Comparison of ENCODE assay signal across 1 fruit fly cellular context in genomic region chr3R:14041036-14041435, dm6.
TF ChIP-seq lines count a peak whose summit lies in the region.

No protein-coding gene starts in this region.

TF ChIP-seq in whole organism, embryonic, 481 proteins besides CTCF, POLR2A, EP300 and RAD21 (continued from another document and continues in another):
- no peak for TF ChIP-seq CG1832 (GFP tag; optimal IDR thresholded peaks at IDR 0.05; lab: Kevin White, UChicago)
- TF ChIP-seq ci (GFP tag; IDR thresholded peaks at IDR 0.05; lab: Robert Waterston, UW) = 0 out of 3 replicates have a peak, but pooled peaks have one; percentile 38
- TF ChIP-seq fd96Cb (tag; optimal IDR thresholded peaks at IDR 0.05; lab: Kevin White, UChicago) = no peak
- TF ChIP-seq Chrac-16 (GFP tag; optimal IDR thresholded peaks at IDR 0.05; lab: Kevin White, UChicago) = peak; percentile 21
- TF ChIP-seq Dek (tag; optimal IDR thresholded peaks at IDR 0.05; lab: Kevin White, UChicago) = no peak
- no peak for TF ChIP-seq CG11093 (GFP tag; IDR thresholded peaks at IDR 0.05; lab: Robert Waterston, UW)
- TF ChIP-seq CG31224 (GFP tag; IDR thresholded peaks at IDR 0.05; lab: Robert Waterston, UW) = no peak
- TF ChIP-seq Hey (tag; optimal IDR thresholded peaks at IDR 0.05; lab: Kevin White, UChicago) = no peak
- TF ChIP-seq CG9797 (GFP tag; optimal IDR thresholded peaks at IDR 0.05; lab: Kevin White, UChicago) = no peak
- TF ChIP-seq bcd (GFP tag; optimal IDR thresholded peaks at IDR 0.05; lab: Kevin White, UChicago) = no peak
- TF ChIP-seq wor (GFP tag; IDR thresholded peaks at IDR 0.05; lab: Robert Waterston, UW) = no peak
- peak; percentile 0 for TF ChIP-seq CG12155 (GFP tag; optimal IDR thresholded peaks at IDR 0.05; lab: Kevin White, UChicago)
- no peak for TF ChIP-seq CG4730 (GFP tag; IDR thresholded peaks at IDR 0.05; lab: Robert Waterston, UW)
- no peak for TF ChIP-seq caup (GFP tag; optimal IDR thresholded peaks at IDR 0.05; lab: Kevin White, UChicago; ENCODE audit: severe bottlenecking)
- TF ChIP-seq BEAF-32 (GFP tag; optimal IDR thresholded peaks at IDR 0.05; lab: Kevin White, UChicago) = no peak
- TF ChIP-seq CG2199 (GFP tag; IDR thresholded peaks at IDR 0.05; lab: Robert Waterston, UW) = 0 out of 3 replicates have a peak, but pooled peaks have one; percentile 53
- no peak for TF ChIP-seq maf-S (GFP tag; optimal IDR thresholded peaks at IDR 0.05; lab: Kevin White, UChicago)
- peak; percentile 52 for TF ChIP-seq Oli (tag; optimal IDR thresholded peaks at IDR 0.05; lab: Kevin White, UChicago)
- TF ChIP-seq inv (GFP tag; IDR thresholded peaks at IDR 0.05; lab: Robert Waterston, UW; ENCODE audit: partially characterized antibody) = no peak
- TF ChIP-seq CoRest (tag; optimal IDR thresholded peaks at IDR 0.05; lab: Kevin White, UChicago) = peak; percentile 39
- TF ChIP-seq Atf6 (GFP tag; IDR thresholded peaks at IDR 0.05; lab: Robert Waterston, UW) = peak; percentile 38; the same call in 1 of the 2 replicates
- no peak for TF ChIP-seq sob (GFP tag; IDR thresholded peaks at IDR 0.05; lab: Robert Waterston, UW)
- TF ChIP-seq ato (GFP tag; IDR thresholded peaks at IDR 0.05; lab: Robert Waterston, UW; ENCODE audit: partially characterized antibody) = no peak
- no peak for TF ChIP-seq CG8388 (GFP tag; optimal IDR thresholded peaks at IDR 0.05; lab: Kevin White, UChicago)
- no peak for TF ChIP-seq HLHmδ (GFP tag; optimal IDR thresholded peaks at IDR 0.05; lab: Kevin White, UChicago)
- no peak for TF ChIP-seq kah (GFP tag; optimal IDR thresholded peaks at IDR 0.05; lab: Kevin White, UChicago)
- TF ChIP-seq dpn (GFP tag; optimal IDR thresholded peaks at IDR 0.05; lab: Kevin White, UChicago) = peak in 1 of 2 experiments; percentile 1
- TF ChIP-seq emc (GFP tag; optimal IDR thresholded peaks at IDR 0.05; lab: Kevin White, UChicago) = no peak
- TF ChIP-seq CG11504 (tag; optimal IDR thresholded peaks at IDR 0.05; lab: Kevin White, UChicago) = no peak
- no peak for TF ChIP-seq tgo (GFP tag; IDR thresholded peaks at IDR 0.05; lab: Robert Waterston, UW)
- no peak for TF ChIP-seq CG34422 (GFP tag; IDR thresholded peaks at IDR 0.05; lab: Robert Waterston, UW)
- peak in 1 of 2 experiments; percentile 26 for TF ChIP-seq bsh (GFP tag; optimal IDR thresholded peaks at IDR 0.05; lab: Kevin White, UChicago)
- no peak for TF ChIP-seq CG17829 (tag; optimal IDR thresholded peaks at IDR 0.05; lab: Kevin White, UChicago)
- TF ChIP-seq CG17361 (GFP tag; IDR thresholded peaks at IDR 0.05; lab: Robert Waterston, UW) = 0 out of 3 replicates have a peak, but pooled peaks have one; percentile 20
- TF ChIP-seq wek (GFP tag; optimal IDR thresholded peaks at IDR 0.05; lab: Kevin White, UChicago) = no peak
- peak; percentile 60 for TF ChIP-seq slbo (GFP tag; IDR thresholded peaks at IDR 0.05; lab: Robert Waterston, UW)
- TF ChIP-seq CG13894 (tag; optimal IDR thresholded peaks at IDR 0.05; lab: Kevin White, UChicago) = no peak
- no peak for TF ChIP-seq Myb (GFP tag; optimal IDR thresholded peaks at IDR 0.05; lab: Kevin White, UChicago)
- TF ChIP-seq CG3838 (GFP tag; optimal IDR thresholded peaks at IDR 0.05; lab: Kevin White, UChicago) = no peak
- no peak for TF ChIP-seq CG10267 (tag; optimal IDR thresholded peaks at IDR 0.05; lab: Kevin White, UChicago)
- TF ChIP-seq otp (GFP tag; IDR thresholded peaks at IDR 0.05; lab: Robert Waterston, UW) = no peak
- no peak for TF ChIP-seq CG12659 (GFP tag; optimal IDR thresholded peaks at IDR 0.05; lab: Kevin White, UChicago)
- no peak for TF ChIP-seq Mes4 (GFP tag; optimal IDR thresholded peaks at IDR 0.05; lab: Kevin White, UChicago)
- no peak for TF ChIP-seq sr (GFP tag; IDR thresholded peaks at IDR 0.05; lab: Robert Waterston, UW)
- no peak for TF ChIP-seq CG17328 (GFP tag; IDR thresholded peaks at IDR 0.05; lab: Robert Waterston, UW)
- TF ChIP-seq Hmr (GFP tag; optimal IDR thresholded peaks at IDR 0.05; lab: Kevin White, UChicago) = no peak
- no peak for TF ChIP-seq CG3281 (GFP tag; optimal IDR thresholded peaks at IDR 0.05; lab: Kevin White, UChicago)
- peak; percentile 21 for TF ChIP-seq CG17568 (GFP tag; optimal IDR thresholded peaks at IDR 0.05; lab: Kevin White, UChicago)
- TF ChIP-seq CG14965 (GFP tag; optimal IDR thresholded peaks at IDR 0.05; lab: Kevin White, UChicago; ENCODE audit: borderline replicate concordance) = no peak
- no peak for TF ChIP-seq stc (GFP tag; IDR thresholded peaks at IDR 0.05; lab: Robert Waterston, UW)
- TF ChIP-seq CG4282 (GFP tag; optimal IDR thresholded peaks at IDR 0.05; lab: Kevin White, UChicago) = no peak
- no peak for TF ChIP-seq HLH3B (GFP tag; IDR thresholded peaks at IDR 0.05; lab: Robert Waterston, UW)
- TF ChIP-seq Fer1 (GFP tag; optimal IDR thresholded peaks at IDR 0.05; lab: Kevin White, UChicago) = no peak
- TF ChIP-seq trh (GFP tag; optimal IDR thresholded peaks at IDR 0.05; lab: Kevin White, UChicago) = no peak
- TF ChIP-seq bigmax (GFP tag; optimal IDR thresholded peaks at IDR 0.05; lab: Kevin White, UChicago) = no peak
- TF ChIP-seq crc (GFP tag; optimal IDR thresholded peaks at IDR 0.05; lab: Kevin White, UChicago) = no peak
- TF ChIP-seq hth (optimal IDR thresholded peaks at IDR 0.05; lab: Kevin White, UChicago) = no peak
- TF ChIP-seq her (GFP tag; optimal IDR thresholded peaks at IDR 0.05; lab: Kevin White, UChicago) = no peak
- no peak for TF ChIP-seq Lim3 (GFP tag; IDR thresholded peaks at IDR 0.05; lab: Robert Waterston, UW)
- no peak for TF ChIP-seq CG12744 (GFP tag; optimal IDR thresholded peaks at IDR 0.05; lab: Kevin White, UChicago)
- no peak for TF ChIP-seq Blimp-1 (GFP tag; optimal IDR thresholded peaks at IDR 0.05; lab: Kevin White, UChicago)
- TF ChIP-seq CG13624 (GFP tag; optimal IDR thresholded peaks at IDR 0.05; lab: Kevin White, UChicago) = no peak
- TF ChIP-seq Neu2 (GFP tag; optimal IDR thresholded peaks at IDR 0.05; lab: Kevin White, UChicago; ENCODE audit: borderline replicate concordance) = no peak
- TF ChIP-seq CG10366 (GFP tag; IDR thresholded peaks at IDR 0.05; lab: Robert Waterston, UW) = peak; percentile 39
- TF ChIP-seq CG15601 (tag; optimal IDR thresholded peaks at IDR 0.05; lab: Kevin White, UChicago) = no peak
- no peak for TF ChIP-seq peb (GFP tag; IDR thresholded peaks at IDR 0.05; lab: Robert Waterston, UW)
- no peak for TF ChIP-seq sens-2 (GFP tag; IDR thresholded peaks at IDR 0.05; lab: Robert Waterston, UW)
- no peak for TF ChIP-seq run (tag; optimal IDR thresholded peaks at IDR 0.05; lab: Kevin White, UChicago)
- no peak for TF ChIP-seq fd102C (GFP tag; optimal IDR thresholded peaks at IDR 0.05; lab: Kevin White, UChicago)
- TF ChIP-seq Lpt (GFP tag; optimal IDR thresholded peaks at IDR 0.05; lab: Kevin White, UChicago) = no peak
- TF ChIP-seq Aef1 (GFP tag; IDR thresholded peaks at IDR 0.05; lab: Robert Waterston, UW) = 0 out of 3 replicates have a peak, but pooled peaks have one; percentile 13
- peak; percentile 76 for TF ChIP-seq row (GFP tag; IDR thresholded peaks at IDR 0.05; lab: Robert Waterston, UW)
- TF ChIP-seq CG32767 (GFP tag; IDR thresholded peaks at IDR 0.05; lab: Robert Waterston, UW) = no peak
- TF ChIP-seq CG17385 (GFP tag; optimal IDR thresholded peaks at IDR 0.05; lab: Kevin White, UChicago) = peak; percentile 14
- no peak for TF ChIP-seq odd (GFP tag; optimal IDR thresholded peaks at IDR 0.05; lab: Kevin White, UChicago)
- 0 out of 2 replicates have a peak, but pooled peaks have one; percentile 39 for TF ChIP-seq chm (GFP tag; IDR thresholded peaks at IDR 0.05; lab: Robert Waterston, UW)
- no peak for TF ChIP-seq CG9817 (tag; optimal IDR thresholded peaks at IDR 0.05; lab: Kevin White, UChicago)
- TF ChIP-seq ttk (GFP tag; IDR thresholded peaks at IDR 0.05; lab: Robert Waterston, UW) = no peak
- peak; percentile 14 for TF ChIP-seq ac (GFP tag; optimal IDR thresholded peaks at IDR 0.05; lab: Kevin White, UChicago)
- peak; percentile 0 for TF ChIP-seq CG10979 (tag; optimal IDR thresholded peaks at IDR 0.05; lab: Kevin White, UChicago)
- TF ChIP-seq CG10209 (GFP tag; optimal IDR thresholded peaks at IDR 0.05; lab: Kevin White, UChicago) = peak; percentile 13
- TF ChIP-seq CG7963 (GFP tag; IDR thresholded peaks at IDR 0.05; lab: Robert Waterston, UW; ENCODE audit: partially characterized antibody) = no peak
- TF ChIP-seq Opbp (GFP tag; IDR thresholded peaks at IDR 0.05; lab: Robert Waterston, UW; ENCODE audit: partially characterized antibody) = no peak
- no peak for TF ChIP-seq CG15514 (GFP tag; optimal IDR thresholded peaks at IDR 0.05; lab: Kevin White, UChicago)
- no peak for TF ChIP-seq pzg (GFP tag; optimal IDR thresholded peaks at IDR 0.05; lab: Kevin White, UChicago)
- no peak for TF ChIP-seq CG3407 (GFP tag; optimal IDR thresholded peaks at IDR 0.05; lab: Kevin White, UChicago)
- no peak for TF ChIP-seq CG4820 (GFP tag; optimal IDR thresholded peaks at IDR 0.05; lab: Kevin White, UChicago)
- TF ChIP-seq CG16779 (GFP tag; IDR thresholded peaks at IDR 0.05; lab: Robert Waterston, UW) = no peak
- TF ChIP-seq CG15479 (GFP tag; optimal IDR thresholded peaks at IDR 0.05; lab: Kevin White, UChicago) = no peak
- TF ChIP-seq ase (GFP tag; IDR thresholded peaks at IDR 0.05; lab: Robert Waterston, UW) = no peak
- TF ChIP-seq Jarid2 (GFP tag; optimal IDR thresholded peaks at IDR 0.05; lab: Kevin White, UChicago) = no peak
- TF ChIP-seq ewg (GFP tag; optimal IDR thresholded peaks at IDR 0.05; lab: Kevin White, UChicago) = no peak
- no peak for TF ChIP-seq lov (optimal IDR thresholded peaks at IDR 0.05; lab: Kevin White, UChicago)
- TF ChIP-seq lov (GFP tag; IDR thresholded peaks at IDR 0.05; lab: Robert Waterston, UW) = no peak
- no peak for TF ChIP-seq sug (tag; optimal IDR thresholded peaks at IDR 0.05; lab: Kevin White, UChicago)
- TF ChIP-seq Meics (GFP tag; optimal IDR thresholded peaks at IDR 0.05; lab: Kevin White, UChicago) = no peak
- no peak for TF ChIP-seq CG6765 (GFP tag; optimal IDR thresholded peaks at IDR 0.05; lab: Kevin White, UChicago)
- TF ChIP-seq HHEX (GFP tag; optimal IDR thresholded peaks at IDR 0.05; lab: Kevin White, UChicago) = no peak
- no peak for TF ChIP-seq yki (optimal IDR thresholded peaks at IDR 0.05; lab: Kevin White, UChicago)
- no peak for TF ChIP-seq Sin3A (optimal IDR thresholded peaks at IDR 0.05; lab: Kevin White, UChicago)
- TF ChIP-seq dmrt11E (tag; optimal IDR thresholded peaks at IDR 0.05; lab: Kevin White, UChicago) = peak; percentile 56
- no peak for TF ChIP-seq CG15073 (GFP tag; optimal IDR thresholded peaks at IDR 0.05; lab: Kevin White, UChicago)
- TF ChIP-seq nerfin-2 (GFP tag; IDR thresholded peaks at IDR 0.05; lab: Robert Waterston, UW; ENCODE audit: partially characterized antibody) = no peak
- TF ChIP-seq Poxn (GFP tag; IDR thresholded peaks at IDR 0.05; lab: Robert Waterston, UW) = no peak
- TF ChIP-seq lmd (GFP tag; IDR thresholded peaks at IDR 0.05; lab: Robert Waterston, UW) = peak; percentile 24; the same call in 1 of the 2 replicates
- peak; percentile 49 for TF ChIP-seq CG32532 (GFP tag; IDR thresholded peaks at IDR 0.05; lab: Robert Waterston, UW)
- TF ChIP-seq D19A (tag; optimal IDR thresholded peaks at IDR 0.05; lab: Kevin White, UChicago) = no peak
- TF ChIP-seq ara (GFP tag; IDR thresholded peaks at IDR 0.05; lab: Robert Waterston, UW) = no peak
- no peak for TF ChIP-seq Usf (GFP tag; optimal IDR thresholded peaks at IDR 0.05; lab: Kevin White, UChicago)
- TF ChIP-seq pan (optimal IDR thresholded peaks at IDR 0.05; lab: Kevin White, UChicago) = no peak
- no peak for TF ChIP-seq pan (GFP tag; optimal IDR thresholded peaks at IDR 0.05 in 1 of 2, IDR thresholded peaks at IDR 0.05 in 1 of 2)
- no peak for TF ChIP-seq CG1647 (GFP tag; optimal IDR thresholded peaks at IDR 0.05; lab: Kevin White, UChicago)
- no peak for TF ChIP-seq Hr39 (optimal IDR thresholded peaks at IDR 0.05; lab: Kevin White, UChicago)
- TF ChIP-seq Doc3 (GFP tag; IDR thresholded peaks at IDR 0.05; lab: Robert Waterston, UW; ENCODE audit: partially characterized antibody) = no peak
- TF ChIP-seq Nf-YB (GFP tag; optimal IDR thresholded peaks at IDR 0.05; lab: Kevin White, UChicago) = no peak
- TF ChIP-seq CG30403 (GFP tag; optimal IDR thresholded peaks at IDR 0.05; lab: Kevin White, UChicago) = no peak
- TF ChIP-seq CG10431 (GFP tag; optimal IDR thresholded peaks at IDR 0.05; lab: Kevin White, UChicago) = no peak
- no peak for TF ChIP-seq CG17359 (tag; optimal IDR thresholded peaks at IDR 0.05; lab: Kevin White, UChicago)
- TF ChIP-seq CG6272 (GFP tag; IDR thresholded peaks at IDR 0.05; lab: Robert Waterston, UW) = no peak
- peak; percentile 16 for TF ChIP-seq Ssrp (tag; optimal IDR thresholded peaks at IDR 0.05; lab: Kevin White, UChicago)
- no peak for TF ChIP-seq gcm (GFP tag; optimal IDR thresholded peaks at IDR 0.05; lab: Kevin White, UChicago)
- peak; percentile 45 for TF ChIP-seq Xbp1 (GFP tag; optimal IDR thresholded peaks at IDR 0.05; lab: Kevin White, UChicago)
- TF ChIP-seq mirr (GFP tag; optimal IDR thresholded peaks at IDR 0.05; lab: Kevin White, UChicago) = no peak
- no peak for TF ChIP-seq CG1233 (GFP tag; optimal IDR thresholded peaks at IDR 0.05; lab: Kevin White, UChicago)
- TF ChIP-seq ash1 (GFP tag; optimal IDR thresholded peaks at IDR 0.05; lab: Kevin White, UChicago) = no peak
- no peak for TF ChIP-seq Eip74EF (GFP tag; optimal IDR thresholded peaks at IDR 0.05; lab: Kevin White, UChicago)
- no peak for TF ChIP-seq NC2α (GFP tag; optimal IDR thresholded peaks at IDR 0.05; lab: Kevin White, UChicago)
- TF ChIP-seq YL-1 (GFP tag; optimal IDR thresholded peaks at IDR 0.05; lab: Kevin White, UChicago) = no peak
- no peak for TF ChIP-seq CG15011 (GFP tag; optimal IDR thresholded peaks at IDR 0.05; lab: Kevin White, UChicago)
- no peak for TF ChIP-seq unc-4 (GFP tag; IDR thresholded peaks at IDR 0.05; lab: Robert Waterston, UW; ENCODE audit: partially characterized antibody)
- peak; percentile 19 for TF ChIP-seq CG8924 (tag; optimal IDR thresholded peaks at IDR 0.05; lab: Kevin White, UChicago)
- no peak for TF ChIP-seq gce (GFP tag; IDR thresholded peaks at IDR 0.05; lab: Robert Waterston, UW)
- no peak for TF ChIP-seq CG9609 (GFP tag; optimal IDR thresholded peaks at IDR 0.05; lab: Kevin White, UChicago)
- no peak for TF ChIP-seq B-H1 (GFP tag; IDR thresholded peaks at IDR 0.05; lab: Robert Waterston, UW)
- TF ChIP-seq Med (GFP tag; lab: Kevin White, UChicago) = peak; percentile 82
- TF ChIP-seq Doc2 (GFP tag; IDR thresholded peaks at IDR 0.05; lab: Robert Waterston, UW) = no peak
- TF ChIP-seq tin (GFP tag; optimal IDR thresholded peaks at IDR 0.05; lab: Kevin White, UChicago) = no peak
- TF ChIP-seq CG4404 (GFP tag; IDR thresholded peaks at IDR 0.05; lab: Robert Waterston, UW) = peak; percentile 65
